Worm (Caenorhabditis elegans): ENCODE results near the gene clec-217.

DNA sequence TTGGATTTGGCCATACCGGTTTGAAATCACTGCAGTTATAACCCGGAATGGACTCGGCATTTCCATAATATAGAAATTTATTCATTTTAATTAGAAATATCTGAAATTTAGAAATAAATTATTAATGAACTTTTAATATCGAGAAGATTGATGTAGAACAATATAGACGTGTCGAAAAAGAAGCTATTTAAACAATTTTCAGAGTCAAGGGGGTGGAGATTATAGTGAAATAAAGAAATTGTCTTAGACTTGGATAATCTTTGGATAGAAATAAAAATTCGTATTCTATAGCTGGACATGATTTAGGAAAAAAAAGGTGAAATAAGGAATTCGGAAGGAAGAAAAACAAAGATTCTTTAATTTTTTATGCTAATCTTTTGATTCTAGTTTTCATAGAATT lies 18.3 kb downstream of the clec-217 start, which contains the start of gene srt-53:
- TF ChIP-seq ztf-11 (tag; optimal IDR thresholded peaks at IDR 0.05), result no peak
- no peak for TF ChIP-seq pag-3 (tag; optimal IDR thresholded peaks at IDR 0.05; ENCODE audit: borderline replicate concordance, insufficient read depth)
- no peak for TF ChIP-seq unc-62 (GFP tag; optimal IDR thresholded peaks at IDR 0.05)
- no peak for TF ChIP-seq ces-1 (GFP tag; optimal IDR thresholded peaks at IDR 0.05)
- TF ChIP-seq snpc-4 (tag; optimal IDR thresholded peaks at IDR 0.05), result no peak
- no peak for TF ChIP-seq lsy-2 (tag; optimal IDR thresholded peaks at IDR 0.05)
- no peak for TF ChIP-seq sptf-1 (tag; optimal IDR thresholded peaks at IDR 0.05)
- no peak for TF ChIP-seq rnt-1 (tag; optimal IDR thresholded peaks at IDR 0.05)
- TF ChIP-seq fkh-10 (GFP tag; optimal IDR thresholded peaks at IDR 0.05), result no peak

Measured in whole organism, L1 larva.